Worm (Caenorhabditis elegans) whole organism, early embryonic: ENCODE results near the gene K10D2.5.

Experiments
- aly-1 ChIP-seq: sonication (generic microtip); optimal IDR thresholded peaks from 2 replicates; lab custom pipeline; 2016; ENCODE audit warnings: missing genetic modification characterization, missing compliant biosample characterization
- ama-1 ChIP-seq: fragments of 150-350 bp; optimal IDR thresholded peaks from 2 replicates; lab custom pipeline; 2014
- ceh-36 ChIP-seq: sonication (generic microtip); optimal IDR thresholded peaks from 2 replicates; lab custom pipeline; 2016; ENCODE audit warnings: missing genetic modification characterization, inconsistent platforms, missing compliant biosample characterization
- flt-1 ChIP-seq: fragments of 200-800 bp; sonication (Bioruptor generic); IDR thresholded peaks from 2 replicates; pipeline ENCODE4 v1.3.6; 2022; ENCODE audit warnings: missing genetic modification characterization, missing compliant biosample characterization
- hnd-1 ChIP-seq: sonication (generic microtip); optimal IDR thresholded peaks from 2 replicates; lab custom pipeline; 2016; ENCODE audit warnings: missing genetic modification characterization, missing compliant biosample characterization
- pes-1 ChIP-seq: fragments of 200-800 bp; sonication (Bioruptor generic); IDR thresholded peaks from 2 replicates; pipeline ENCODE4 v1.3.6; 2022; ENCODE audit warnings: missing genetic modification reagents, missing genetic modification characterization, missing compliant biosample characterization
- scrt-1 ChIP-seq: fragments of 200-800 bp; sonication (Bioruptor generic); IDR thresholded peaks from 2 replicates; pipeline ENCODE4 v1.3.6; 2022; ENCODE audit warnings: missing genetic modification characterization, missing compliant biosample characterization
- sea-1 ChIP-seq: fragments of 200-800 bp; sonication (Bioruptor generic); conservative IDR thresholded peaks from 2 replicates; pipeline ENCODE4 v1.3.6; 2022; ENCODE audit warnings: missing genetic modification characterization, missing compliant biosample characterization
- tbx-11 ChIP-seq: fragments of 200-800 bp; sonication (Bioruptor generic); IDR thresholded peaks from 2 replicates; pipeline ENCODE4 v1.3.6; 2022; ENCODE audit warnings: missing genetic modification characterization, missing compliant biosample characterization
- tbx-37 ChIP-seq: fragments of 200-800 bp; sonication (Bioruptor generic); conservative IDR thresholded peaks from 2 replicates; pipeline ENCODE4 v1.3.6; 2022; ENCODE audit warnings: missing genetic modification reagents, missing genetic modification characterization, missing compliant biosample characterization
- tra-4 ChIP-seq: sonication (generic microtip); optimal IDR thresholded peaks from 2 replicates; lab custom pipeline; 2017; ENCODE audit warnings: missing genetic modification characterization, missing compliant biosample characterization

DNA sequence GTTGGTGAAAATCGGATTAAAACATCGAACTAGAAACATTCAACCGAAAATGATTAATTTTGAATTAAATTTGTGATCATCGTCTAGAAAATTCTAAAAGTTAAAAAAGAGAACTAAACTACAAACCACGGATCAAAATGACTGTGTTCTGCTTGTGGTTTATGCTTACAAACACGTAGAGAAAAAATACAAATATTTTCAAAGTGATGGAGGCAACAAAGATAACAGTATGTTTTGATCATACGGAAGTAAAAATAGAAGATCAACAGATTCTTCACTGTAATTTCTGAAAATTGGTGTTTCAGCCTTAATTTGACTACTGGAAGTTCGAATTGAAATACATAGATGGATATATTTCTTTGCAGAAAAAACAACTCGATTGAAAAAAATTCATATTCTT, 30.8 kb downstream of the K10D2.5 start:
- no peak for TF ChIP-seq tbx-37 (GFP tag; lab: Robert Waterston, UW)
- TF ChIP-seq ama-1 (lab: Kevin White, UChicago) = no peak
- TF ChIP-seq tbx-11 (GFP tag; lab: Robert Waterston, UW) = no peak
- no peak for TF ChIP-seq hnd-1
- TF ChIP-seq scrt-1 (GFP tag; lab: Robert Waterston, UW) = no peak
- TF ChIP-seq sea-1 = no peak
- no peak for TF ChIP-seq ceh-36
- TF ChIP-seq pes-1 = no peak
- TF ChIP-seq aly-1 (tag; lab: Kevin White, UChicago) = no peak
- no peak for TF ChIP-seq tra-4 (tag; lab: Kevin White, UChicago)
- TF ChIP-seq flt-1 (GFP tag; lab: Robert Waterston, UW) = no peak
